Worm (Caenorhabditis elegans) whole organism, L3 larva: Measurements from ENCODE around the gene chil-7.

ENCODE experiments used
- R02D3.7 ChIP-seq: fragments of 150-350 bp; optimal IDR thresholded peaks from 2 replicates; lab custom pipeline; 2014; ENCODE audit warnings: missing biosample characterization, missing genetic modification characterization
- ZK546.5 ChIP-seq: sonication (generic microtip); optimal IDR thresholded peaks from 2 replicates; lab custom pipeline; 2017; ENCODE audit warnings: missing biosample characterization, missing genetic modification characterization
- aly-2 ChIP-seq: fragments of 150-350 bp; optimal IDR thresholded peaks from 2 replicates; lab custom pipeline; 2014; ENCODE audit warnings: missing biosample characterization, missing genetic modification characterization
- ama-1 ChIP-seq: fragments of 150-350 bp; optimal IDR thresholded peaks from 2 replicates; lab custom pipeline; 2018
- ceh-16 ChIP-seq: sonication (generic microtip); optimal IDR thresholded peaks from 2 replicates; lab custom pipeline; 2017; ENCODE audit warnings: missing biosample characterization, missing genetic modification characterization
- ceh-28 ChIP-seq: fragments of 150-350 bp; optimal IDR thresholded peaks from 2 replicates; lab custom pipeline; 2014; ENCODE audit warnings: missing biosample characterization, missing genetic modification reagents, missing genetic modification characterization
- ceh-82 ChIP-seq: fragments of 150-350 bp; optimal IDR thresholded peaks from 2 replicates; lab custom pipeline; 2014; ENCODE audit warnings: missing biosample characterization, missing genetic modification characterization
- ceh-9 ChIP-seq: sonication (generic microtip); optimal IDR thresholded peaks from 2 replicates; lab custom pipeline; 2018; ENCODE audit warnings: missing biosample characterization, missing genetic modification characterization
- daf-12 ChIP-seq: fragments of 150-350 bp; optimal IDR thresholded peaks from 2 replicates; lab custom pipeline; 2014; ENCODE audit warnings: missing biosample characterization, missing genetic modification reagents, missing genetic modification characterization
- egl-27 ChIP-seq: sonication (generic microtip); optimal IDR thresholded peaks from 4 replicates; lab custom pipeline; 2017; ENCODE audit warnings: missing biosample characterization, missing genetic modification reagents, missing genetic modification characterization
- egl-5 ChIP-seq: fragments of 150-350 bp; optimal IDR thresholded peaks from 2 replicates; lab custom pipeline; 2017; ENCODE audit warnings: missing biosample characterization, missing genetic modification reagents, missing genetic modification characterization, inconsistent platforms
- elt-1 ChIP-seq: fragments of 150-350 bp; optimal IDR thresholded peaks from 2 replicates; lab custom pipeline; 2014; ENCODE audit warnings: missing biosample characterization, missing genetic modification characterization
- elt-3 ChIP-seq, 3 experiments: fragments of 150-350 bp in 1 of 3; sonication (generic microtip) in 2 of 3; optimal IDR thresholded peaks; 2 replicates in 2 of 3; 4 replicates in 1 of 3; lab custom pipeline; 2014 to 2017; ENCODE audit warnings: missing biosample characterization in 3 of 3, missing genetic modification characterization in 3 of 3
- eor-1 ChIP-seq, 2 experiments: fragments of 150-350 bp; optimal IDR thresholded peaks; 2 replicates each; lab custom pipeline; 2014 to 2018; ENCODE audit warnings: missing biosample characterization in 2 of 2, missing genetic modification characterization in 2 of 2
- fkh-10 ChIP-seq: sonication (generic microtip); optimal IDR thresholded peaks from 2 replicates; lab custom pipeline; 2017; ENCODE audit warnings: missing biosample characterization, missing genetic modification reagents, missing genetic modification characterization
- fkh-2 ChIP-seq: fragments of 150-350 bp; optimal IDR thresholded peaks from 2 replicates; lab custom pipeline; 2014; ENCODE audit warnings: missing biosample characterization, missing genetic modification reagents, missing genetic modification characterization
- fos-1 ChIP-seq: fragments of 150-350 bp; optimal IDR thresholded peaks from 2 replicates; lab custom pipeline; 2014; ENCODE audit warnings: missing biosample characterization, missing genetic modification characterization
- jun-1 ChIP-seq: fragments of 150-350 bp; optimal IDR thresholded peaks from 2 replicates; lab custom pipeline; 2014; ENCODE audit warnings: missing biosample characterization, missing genetic modification reagents, missing genetic modification characterization
- lin-15B ChIP-seq: fragments of 150-350 bp; optimal IDR thresholded peaks from 2 replicates; lab custom pipeline; 2014; ENCODE audit warnings: missing biosample characterization, missing genetic modification characterization
- lsy-12 ChIP-seq: sonication (generic microtip); optimal IDR thresholded peaks from 2 replicates; lab custom pipeline; 2016; ENCODE audit warnings: mild to moderate bottlenecking, missing genetic modification characterization, missing compliant biosample characterization
- mdl-1 ChIP-seq: fragments of 150-350 bp; optimal IDR thresholded peaks from 2 replicates; lab custom pipeline; 2014; ENCODE audit warnings: missing biosample characterization, missing genetic modification characterization
- mml-1 ChIP-seq: fragments of 150-350 bp; sonication (generic microtip); optimal IDR thresholded peaks from 3 replicates; lab custom pipeline; 2014; ENCODE audit warnings: missing biosample characterization, missing genetic modification characterization
- nhr-11 ChIP-seq: fragments of 150-350 bp; optimal IDR thresholded peaks from 2 replicates; lab custom pipeline; 2014; ENCODE audit warnings: missing biosample characterization, missing genetic modification characterization
- nhr-12 ChIP-seq: fragments of 150-350 bp; optimal IDR thresholded peaks from 2 replicates; lab custom pipeline; 2014; ENCODE audit warnings: missing biosample characterization, missing genetic modification characterization
- nhr-23 ChIP-seq: fragments of 150-350 bp; optimal IDR thresholded peaks from 2 replicates; lab custom pipeline; 2014; ENCODE audit warnings: missing biosample characterization, missing genetic modification reagents, missing genetic modification characterization
- nhr-237 ChIP-seq: fragments of 150-350 bp; optimal IDR thresholded peaks from 2 replicates; lab custom pipeline; 2014; ENCODE audit warnings: missing biosample characterization, missing genetic modification characterization
- nhr-25 ChIP-seq: sonication (generic microtip); optimal IDR thresholded peaks from 2 replicates; lab custom pipeline; 2017; ENCODE audit warnings: missing biosample characterization, missing genetic modification characterization
- nhr-28 ChIP-seq: fragments of 150-350 bp; optimal IDR thresholded peaks from 2 replicates; lab custom pipeline; 2014; ENCODE audit warnings: missing biosample characterization, missing genetic modification characterization
- nhr-43 ChIP-seq: sonication (generic microtip); optimal IDR thresholded peaks from 2 replicates; lab custom pipeline; 2016; ENCODE audit warnings: mild to moderate bottlenecking, missing genetic modification characterization, missing compliant biosample characterization; ENCODE audit not compliant: poor library complexity, severe bottlenecking
- nhr-67 ChIP-seq: fragments of 150-350 bp; optimal IDR thresholded peaks from 2 replicates; lab custom pipeline; 2014; ENCODE audit warnings: missing biosample characterization, missing genetic modification characterization
- nhr-76 ChIP-seq: fragments of 150-350 bp; sonication (generic microtip); optimal IDR thresholded peaks from 5 replicates; lab custom pipeline; 2014; ENCODE audit warnings: missing biosample characterization, missing genetic modification characterization
- nhr-77 ChIP-seq: fragments of 150-350 bp; optimal IDR thresholded peaks from 2 replicates; lab custom pipeline; 2014; ENCODE audit warnings: missing biosample characterization, missing genetic modification characterization
- pqm-1 ChIP-seq: fragments of 150-350 bp; optimal IDR thresholded peaks from 2 replicates; lab custom pipeline; 2017; ENCODE audit warnings: missing biosample characterization, missing genetic modification characterization, inconsistent platforms
- sea-2 ChIP-seq: fragments of 150-350 bp; sonication (generic microtip); optimal IDR thresholded peaks from 4 replicates; lab custom pipeline; 2014; ENCODE audit warnings: missing biosample characterization, missing genetic modification reagents, missing genetic modification characterization
- skn-1 ChIP-seq: fragments of 150-350 bp; optimal IDR thresholded peaks from 2 replicates; lab custom pipeline; 2014; ENCODE audit warnings: missing biosample characterization, missing genetic modification characterization
- tbx-2 ChIP-seq: sonication (generic microtip); optimal IDR thresholded peaks from 2 replicates; lab custom pipeline; 2016; ENCODE audit warnings: mild to moderate bottlenecking, missing genetic modification characterization, missing compliant biosample characterization
- unc-62 ChIP-seq: fragments of 150-350 bp; sonication (generic microtip); optimal IDR thresholded peaks from 4 replicates; lab custom pipeline; 2014; ENCODE audit warnings: missing biosample characterization, missing genetic modification reagents, missing genetic modification characterization
- zag-1 ChIP-seq: fragments of 150-350 bp; optimal IDR thresholded peaks from 2 replicates; lab custom pipeline; 2014; ENCODE audit warnings: missing biosample characterization, missing genetic modification characterization
- ztf-11 ChIP-seq: fragments of 150-350 bp; optimal IDR thresholded peaks from 2 replicates; lab custom pipeline; 2014; ENCODE audit warnings: missing biosample characterization, missing genetic modification characterization
- ztf-4 ChIP-seq: fragments of 150-350 bp; optimal IDR thresholded peaks from 2 replicates; lab custom pipeline; 2014; ENCODE audit warnings: missing biosample characterization, missing genetic modification characterization

Gene chil-7

ce11 chrII:9834921-9835320, 36.1 kb downstream of the chil-7 start, which contains the start of gene arrd-5:
arrd-5 (plus strand) TSS chrII:9835221.
- TF ChIP-seq daf-12 (tag; lab: Kevin White, UChicago) (no peak), skn-1 (tag; lab: Kevin White, UChicago) (no peak), lin-15B (tag; lab: Kevin White, UChicago) (no peak), nhr-43 (tag; lab: Kevin White, UChicago) (no peak), elt-1 (tag; lab: Kevin White, UChicago) (no peak), sea-2 (GFP tag; lab: Kevin White, UChicago) (no peak), nhr-28 (tag; lab: Kevin White, UChicago) (no peak), mdl-1 (tag; lab: Kevin White, UChicago) (no peak), nhr-77 (tag; lab: Kevin White, UChicago) (no peak), nhr-25 (no peak), egl-5 (no peak), pqm-1 (tag; lab: Kevin White, UChicago) (no peak), ztf-11 (tag; lab: Kevin White, UChicago) (no peak), fkh-2 (tag; lab: Kevin White, UChicago) (no peak), ama-1 (lab: Kevin White, UChicago) (no peak), ceh-9 (tag; lab: Kevin White, UChicago) (no peak), egl-27 (tag; lab: Kevin White, UChicago) (no peak), zag-1 (tag; lab: Kevin White, UChicago) (no peak)

ce11 chrII:9833855-9834254, 37.1 kb downstream of the chil-7 start, which contains the start of gene ZK938.3:
ZK938.3 (minus strand) TSS chrII:9833955.
- no peak for TF ChIP-seq aly-2 (tag; lab: Kevin White, UChicago)
- TF ChIP-seq elt-3 (tag; optimal IDR thresholded peaks at IDR 0.05; lab: Kevin White, UChicago): no peak
- TF ChIP-seq ama-1 (lab: Kevin White, UChicago): no peak
- TF ChIP-seq ZK546.5 (tag; lab: Kevin White, UChicago): no peak

- no peak for TF ChIP-seq R02D3.7
- TF ChIP-seq, all 47 proteins: peak for 0
Observed at ce11 chrII:9831033-9831432, 39.9 kb downstream of the chil-7 start, which contains the start of gene ZK938.12. ZK938.12 (plus strand) TSS chrII:9831333.

ce11 chrII:9829108-9829507, 41.9 kb downstream of the chil-7 start, which contains the start of gene ZK938.1:
ZK938.1 (plus strand) TSS chrII:9829408.
- no peak for TF ChIP-seq ama-1 (lab: Kevin White, UChicago)
- no peak for TF ChIP-seq ceh-9 (tag; lab: Kevin White, UChicago)
- no peak for TF ChIP-seq tbx-2 (tag; lab: Kevin White, UChicago)

- no peak for TF ChIP-seq mdl-1 (tag; lab: Kevin White, UChicago)
- TF ChIP-seq aly-2 (tag; lab: Kevin White, UChicago): no peak
- TF ChIP-seq ceh-82 (tag; lab: Kevin White, UChicago): no peak
- no peak for TF ChIP-seq lsy-12 (tag; lab: Kevin White, UChicago)
- TF ChIP-seq nhr-12: no peak
- no peak for TF ChIP-seq ztf-11 (tag; lab: Kevin White, UChicago)
- no peak for TF ChIP-seq egl-27 (tag; lab: Kevin White, UChicago)
- TF ChIP-seq nhr-67: no peak
- no peak for TF ChIP-seq fkh-10
- no peak for TF ChIP-seq lin-15B (tag; lab: Kevin White, UChicago)
- TF ChIP-seq nhr-77 (tag; lab: Kevin White, UChicago): no peak
- TF ChIP-seq nhr-11: no peak
- no peak for TF ChIP-seq nhr-25
- TF ChIP-seq fos-1: no peak
- TF ChIP-seq pqm-1 (tag; lab: Kevin White, UChicago): no peak
- no peak for TF ChIP-seq mml-1 (tag; lab: Kevin White, UChicago)
- no peak for TF ChIP-seq nhr-43 (tag; lab: Kevin White, UChicago)
- TF ChIP-seq nhr-237 (tag; lab: Kevin White, UChicago): no peak
- TF ChIP-seq tbx-2 (tag; lab: Kevin White, UChicago): no peak
- TF ChIP-seq ceh-16 (tag; lab: Kevin White, UChicago): no peak
Observed at ce11 chrII:9828502-9828901, 42.5 kb downstream of the chil-7 start.

- TF ChIP-seq ZK546.5 (tag; lab: Kevin White, UChicago) (no peak), ceh-16 (tag; lab: Kevin White, UChicago) (no peak), nhr-23 (tag; lab: Kevin White, UChicago) (no peak), eor-1 (tag; optimal IDR thresholded peaks at IDR 0.05; lab: Kevin White, UChicago) (no peak), sea-2 (GFP tag; lab: Kevin White, UChicago) (no peak), nhr-43 (tag; lab: Kevin White, UChicago) (no peak), zag-1 (tag; lab: Kevin White, UChicago) (no peak), unc-62 (GFP tag; lab: Kevin White, UChicago) (no peak), ceh-9 (tag; lab: Kevin White, UChicago) (no peak), jun-1 (tag; lab: Kevin White, UChicago) (no peak), ceh-28 (no peak), ztf-4 (tag; lab: Kevin White, UChicago) (no peak), elt-1 (tag; lab: Kevin White, UChicago) (no peak), nhr-76 (tag; lab: Kevin White, UChicago) (no peak), nhr-77 (tag; lab: Kevin White, UChicago) (no peak), aly-2 (tag; lab: Kevin White, UChicago) (no peak), nhr-12 (no peak), egl-5 (no peak)
Observed at ce11 chrII:9827852-9828251, 43.1 kb downstream of the chil-7 start, which contains the start of gene eyg-1. eyg-1 (minus strand) TSS chrII:9827952.
